Fruit fly (Drosophila melanogaster) whole organism, prepupa: Measurements from ENCODE around the gene CG46434.

Experiments used
- CG10631 ChIP-seq: fragments of 200-800 bp; sonication (Bioruptor generic); optimal IDR thresholded peaks from 2 replicates; lab custom pipeline; 2016; ENCODE audit warnings: missing biosample characterization, missing genetic modification characterization
- CG10669 ChIP-seq: fragments of 200-800 bp; sonication (Bioruptor generic); optimal IDR thresholded peaks from 3 replicates; lab custom pipeline; 2018; ENCODE audit warnings: missing biosample characterization, mild to moderate bottlenecking, missing genetic modification characterization, moderate library complexity
- CG11294 ChIP-seq: fragments of 200-800 bp; sonication (Bioruptor generic); IDR thresholded peaks from 2 replicates; pipeline ENCODE4 v1.3.6; 2022; ENCODE audit warnings: missing biosample characterization, missing genetic modification characterization
- CG11762 ChIP-seq: fragments of 200-800 bp; sonication (Bioruptor generic); optimal IDR thresholded peaks from 3 replicates; lab custom pipeline; 2016; ENCODE audit warnings: missing biosample characterization, missing genetic modification characterization; ENCODE audit not compliant: insufficient read depth
- CG11902 ChIP-seq: fragments of 200-800 bp; sonication (Bioruptor generic); optimal IDR thresholded peaks from 3 replicates; lab custom pipeline; 2016; ENCODE audit warnings: missing biosample characterization, missing genetic modification characterization
- CG15336 ChIP-seq: fragments of 200-800 bp; sonication (Bioruptor generic); IDR thresholded peaks from 2 replicates; pipeline ENCODE4 v1.3.6; 2022; ENCODE audit warnings: missing biosample characterization, missing genetic modification characterization
- CG1621 ChIP-seq: fragments of 200-800 bp; sonication (Bioruptor generic); optimal IDR thresholded peaks from 3 replicates; lab custom pipeline; 2018; ENCODE audit warnings: missing biosample characterization, mild to moderate bottlenecking, missing genetic modification characterization
- CG16779 ChIP-seq: fragments of 200-800 bp; sonication (Bioruptor generic); optimal IDR thresholded peaks from 3 replicates; lab custom pipeline; 2017; ENCODE audit warnings: missing biosample characterization, mild to moderate bottlenecking, missing genetic modification characterization
- CG3032 ChIP-seq: fragments of 200-800 bp; optimal IDR thresholded peaks from 2 replicates; lab custom pipeline; 2019; ENCODE audit warnings: missing biosample characterization, mild to moderate bottlenecking, missing genetic modification characterization, moderate library complexity
- CG32006 ChIP-seq: fragments of 200-800 bp; sonication (Bioruptor generic); optimal IDR thresholded peaks from 3 replicates; lab custom pipeline; 2017; ENCODE audit warnings: missing biosample characterization, mild to moderate bottlenecking, missing genetic modification characterization
- CG34406 ChIP-seq: fragments of 200-800 bp; sonication (Bioruptor generic); optimal IDR thresholded peaks from 3 replicates; lab custom pipeline; 2016; ENCODE audit warnings: missing biosample characterization, missing genetic modification characterization
- CG3919 ChIP-seq: fragments of 200-800 bp; sonication (Bioruptor generic); optimal IDR thresholded peaks from 3 replicates; lab custom pipeline; 2016; ENCODE audit warnings: missing biosample characterization, missing genetic modification characterization
- CG4318 ChIP-seq: fragments of 200-800 bp; sonication (Bioruptor generic); optimal IDR thresholded peaks from 3 replicates; lab custom pipeline; 2017; ENCODE audit warnings: missing biosample characterization, mild to moderate bottlenecking, missing genetic modification characterization
- CG6163 ChIP-seq: fragments of 200-800 bp; sonication (Bioruptor generic); IDR thresholded peaks from 3 replicates; pipeline ENCODE4 v1.3.6; 2022; ENCODE audit warnings: missing biosample characterization, missing genetic modification characterization
- CG6276 ChIP-seq: fragments of 200-800 bp; sonication (Bioruptor generic); optimal IDR thresholded peaks from 2 replicates; lab custom pipeline; 2017; ENCODE audit warnings: missing biosample characterization, mild to moderate bottlenecking, missing genetic modification characterization
- CG6808 ChIP-seq: fragments of 200-800 bp; sonication (Bioruptor generic); optimal IDR thresholded peaks from 3 replicates; lab custom pipeline; 2017; ENCODE audit warnings: missing biosample characterization, missing genetic modification characterization, mild to moderate bottlenecking, moderate library complexity, missing genetic modification reagents
- CG6854 ChIP-seq: fragments of 200-800 bp; sonication (Bioruptor generic); optimal IDR thresholded peaks from 2 replicates; lab custom pipeline; 2017; ENCODE audit warnings: missing biosample characterization, mild to moderate bottlenecking, missing genetic modification characterization
- CG7368 ChIP-seq: fragments of 200-800 bp; sonication (Bioruptor generic); optimal IDR thresholded peaks from 3 replicates; lab custom pipeline; 2016; ENCODE audit warnings: missing biosample characterization, missing genetic modification characterization
- CG8319 ChIP-seq: fragments of 200-800 bp; sonication (Bioruptor generic); optimal IDR thresholded peaks from 3 replicates; lab custom pipeline; 2016; ENCODE audit warnings: missing biosample characterization, missing genetic modification characterization
- CG9139 ChIP-seq: fragments of 200-800 bp; sonication (Bioruptor generic); optimal IDR thresholded peaks from 3 replicates; lab custom pipeline; 2017; ENCODE audit warnings: missing biosample characterization, mild to moderate bottlenecking, missing genetic modification characterization
- Eip78C ChIP-seq: fragments of 200-800 bp; sonication (Bioruptor generic); peaks from one replicate; lab custom pipeline; 2016; ENCODE audit warnings: missing biosample characterization, missing genetic modification characterization
- Eip93F ChIP-seq: fragments of 200-800 bp; sonication (Bioruptor generic); optimal IDR thresholded peaks from 2 replicates; lab custom pipeline; 2016; ENCODE audit warnings: missing biosample characterization, mild to moderate bottlenecking, missing genetic modification characterization
- Ets21C ChIP-seq: fragments of 200-800 bp; sonication (Bioruptor generic); optimal IDR thresholded peaks from 3 replicates; lab custom pipeline; 2016; ENCODE audit warnings: missing biosample characterization, missing genetic modification characterization
- Gug ChIP-seq: fragments of 200-800 bp; sonication (Bioruptor generic); IDR thresholded peaks from 2 replicates; pipeline ENCODE4 v1.3.6; 2022; ENCODE audit warnings: missing biosample characterization, missing genetic modification characterization
- Hr38 ChIP-seq: sonication (Bioruptor generic); optimal IDR thresholded peaks from 2 replicates; lab custom pipeline; 2016; ENCODE audit warnings: missing biosample characterization, missing genetic modification characterization
- Hr39 ChIP-seq: fragments of 200-800 bp; sonication (Bioruptor generic); optimal IDR thresholded peaks from 2 replicates; lab custom pipeline; 2016; ENCODE audit warnings: missing biosample characterization, missing genetic modification characterization
- Hr4 ChIP-seq: fragments of 200-800 bp; sonication (Bioruptor generic); optimal IDR thresholded peaks from 3 replicates; lab custom pipeline; 2016; ENCODE audit warnings: missing biosample characterization, missing genetic modification characterization
- Lpt ChIP-seq: fragments of 200-800 bp; sonication (Bioruptor generic); optimal IDR thresholded peaks from 3 replicates; lab custom pipeline; 2016; ENCODE audit warnings: missing biosample characterization, missing genetic modification characterization
- OdsH ChIP-seq: fragments of 200-800 bp; sonication (Bioruptor generic); optimal IDR thresholded peaks from 3 replicates; lab custom pipeline; 2016; ENCODE audit warnings: missing biosample characterization, missing genetic modification characterization
- Smox ChIP-seq: fragments of 200-800 bp; sonication (Bioruptor generic); optimal IDR thresholded peaks from 3 replicates; lab custom pipeline; 2016; ENCODE audit warnings: missing biosample characterization, missing genetic modification characterization
- Sox102F ChIP-seq: fragments of 200-800 bp; sonication (Bioruptor generic); optimal IDR thresholded peaks from 2 replicates; lab custom pipeline; 2016; ENCODE audit warnings: missing biosample characterization, mild to moderate bottlenecking, missing genetic modification characterization
- achi ChIP-seq: fragments of 200-800 bp; sonication (Bioruptor generic); optimal IDR thresholded peaks from 3 replicates; lab custom pipeline; 2016; ENCODE audit warnings: missing biosample characterization, missing genetic modification characterization
- cyc ChIP-seq: fragments of 200-800 bp; sonication (Bioruptor generic); optimal IDR thresholded peaks from 3 replicates; lab custom pipeline; 2016; ENCODE audit warnings: missing biosample characterization, missing genetic modification characterization
- dac ChIP-seq: fragments of 200-800 bp; sonication (Bioruptor generic); optimal IDR thresholded peaks from 2 replicates; lab custom pipeline; 2017; ENCODE audit warnings: missing biosample characterization, mild to moderate bottlenecking, missing genetic modification characterization
- dsx ChIP-seq: fragments of 200-800 bp; optimal IDR thresholded peaks from 3 replicates; lab custom pipeline; 2019; ENCODE audit warnings: missing biosample characterization, mild to moderate bottlenecking, missing genetic modification characterization, moderate library complexity; ENCODE audit not compliant: poor library complexity, severe bottlenecking
- esn ChIP-seq: fragments of 200-800 bp; sonication (Bioruptor generic); optimal IDR thresholded peaks from 2 replicates; lab custom pipeline; 2016; ENCODE audit warnings: missing biosample characterization, mild to moderate bottlenecking, missing genetic modification characterization, moderate library complexity
- fd85E ChIP-seq: fragments of 200-800 bp; sonication (Bioruptor generic); optimal IDR thresholded peaks from 3 replicates; lab custom pipeline; 2016; ENCODE audit warnings: missing biosample characterization, missing genetic modification characterization
- lz ChIP-seq: fragments of 200-800 bp; sonication (Bioruptor generic); optimal IDR thresholded peaks from 3 replicates; lab custom pipeline; 2016; ENCODE audit warnings: missing biosample characterization, missing genetic modification characterization
- net ChIP-seq: fragments of 200-800 bp; sonication (Bioruptor generic); optimal IDR thresholded peaks from 3 replicates; lab custom pipeline; 2016; ENCODE audit warnings: missing biosample characterization, missing genetic modification characterization
- pdm3 ChIP-seq: fragments of 200-800 bp; sonication (Bioruptor generic); optimal IDR thresholded peaks from 3 replicates; lab custom pipeline; 2016; ENCODE audit warnings: missing biosample characterization, missing genetic modification characterization
- salr ChIP-seq, 2 experiments: fragments of 200-800 bp; sonication (Bioruptor generic); optimal IDR thresholded peaks; 3 replicates each; lab custom pipeline; 2016 to 2018; ENCODE audit warnings: missing biosample characterization in 2 of 2, missing genetic modification characterization in 2 of 2, mild to moderate bottlenecking in 1 of 2
- spab ChIP-seq: fragments of 200-800 bp; sonication (Bioruptor generic); optimal IDR thresholded peaks from 2 replicates; lab custom pipeline; 2017; ENCODE audit warnings: missing biosample characterization, mild to moderate bottlenecking, missing genetic modification characterization, missing genetic modification reagents
- ss ChIP-seq, 2 experiments: fragments of 200-800 bp; sonication (Bioruptor generic); optimal IDR thresholded peaks; 2 replicates in 1 of 2; 3 replicates in 1 of 2; lab custom pipeline; 2017 to 2018; ENCODE audit warnings: mild to moderate bottlenecking in 2 of 2, missing biosample characterization in 2 of 2, missing genetic modification characterization in 2 of 2, moderate library complexity in 1 of 2
- topi ChIP-seq: fragments of 200-800 bp; sonication (Bioruptor generic); optimal IDR thresholded peaks from 3 replicates; lab custom pipeline; 2016; ENCODE audit warnings: missing biosample characterization, missing genetic modification characterization
- vri ChIP-seq: fragments of 200-800 bp; sonication (Bioruptor generic); optimal IDR thresholded peaks from 3 replicates; lab custom pipeline; 2016; ENCODE audit warnings: missing biosample characterization, mild to moderate bottlenecking, missing genetic modification characterization

Gene CG46434

dm6 chr3L:19563014-19563413 is 19.0 kb upstream of the CG46434 start:
- no peak for TF ChIP-seq CG7368 (GFP tag; lab: Kevin White, UChicago)
- TF ChIP-seq lz (GFP tag; lab: Kevin White, UChicago): no peak
- TF ChIP-seq CG6808: no peak
- no peak for TF ChIP-seq Smox
- no peak for TF ChIP-seq CG11294 (GFP tag; lab: Robert Waterston, UW)
- no peak for TF ChIP-seq CG9139 (GFP tag; lab: Kevin White, UChicago)
- no peak for TF ChIP-seq Eip93F
- no peak for TF ChIP-seq topi (GFP tag; lab: Kevin White, UChicago)
- TF ChIP-seq Gug (GFP tag; lab: Robert Waterston, UW): no peak
- TF ChIP-seq ss (GFP tag; optimal IDR thresholded peaks at IDR 0.05; lab: Kevin White, UChicago): no peak

- TF ChIP-seq CG3919 (GFP tag; lab: Kevin White, UChicago): peak; percentile 15
- TF ChIP-seq dsx (GFP tag; lab: Kevin White, UChicago): peak; percentile 17
- TF ChIP-seq CG34406 (GFP tag; lab: Kevin White, UChicago): no peak
- no peak for TF ChIP-seq CG6163 (GFP tag; lab: Robert Waterston, UW)
- no peak for TF ChIP-seq achi (GFP tag; lab: Kevin White, UChicago)
- peak; percentile 33 for TF ChIP-seq Eip78C (GFP tag; lab: Kevin White, UChicago)
- peak in 1 of 2 experiments; percentile 19 for TF ChIP-seq ss (GFP tag; optimal IDR thresholded peaks at IDR 0.05; lab: Kevin White, UChicago)
- TF ChIP-seq CG6854: peak; percentile 49
- TF ChIP-seq CG6808: peak; percentile 16
- peak; percentile 34 for TF ChIP-seq Sox102F (GFP tag; lab: Kevin White, UChicago)
- peak; percentile 30 for TF ChIP-seq vri (GFP tag; lab: Kevin White, UChicago)
Measured at dm6 chr3L:19562146-19562700, 18.2 kb upstream of the CG46434 start.

dm6 chr3L:19561745-19562144 is 17.7 kb upstream of the CG46434 start:
- peak; percentile 86 for TF ChIP-seq CG32006 (GFP tag; lab: Kevin White, UChicago)
- peak; percentile 55 for TF ChIP-seq fd85E (GFP tag; lab: Kevin White, UChicago)
- TF ChIP-seq ss (GFP tag; optimal IDR thresholded peaks at IDR 0.05; lab: Kevin White, UChicago): no peak
- TF ChIP-seq salr (GFP tag; optimal IDR thresholded peaks at IDR 0.05; lab: Kevin White, UChicago): peak in 1 of 2 experiments; percentile 84
- TF ChIP-seq CG11762: peak; percentile 84
- TF ChIP-seq topi (GFP tag; lab: Kevin White, UChicago): peak; percentile 81
- TF ChIP-seq CG3032: peak; percentile 60
- peak; percentile 67 for TF ChIP-seq CG8319 (GFP tag; lab: Kevin White, UChicago)
- peak; percentile 73 for TF ChIP-seq CG7368 (GFP tag; lab: Kevin White, UChicago)
- peak; percentile 30 for TF ChIP-seq CG11902
- TF ChIP-seq spab: peak; percentile 32
- TF ChIP-seq CG9139 (GFP tag; lab: Kevin White, UChicago): no peak
- no peak for TF ChIP-seq CG1621 (tag; lab: Kevin White, UChicago)
- TF ChIP-seq esn (GFP tag; lab: Kevin White, UChicago): peak; percentile 90
- peak; percentile 73 for TF ChIP-seq Lpt (GFP tag; lab: Kevin White, UChicago)
- TF ChIP-seq CG10669 (GFP tag; lab: Kevin White, UChicago): peak; percentile 55
- peak; percentile 87 for TF ChIP-seq CG34406 (GFP tag; lab: Kevin White, UChicago)
- peak; percentile 81 for TF ChIP-seq lz (GFP tag; lab: Kevin White, UChicago)
- peak; percentile 70 for TF ChIP-seq CG10631
- TF ChIP-seq Hr39 (GFP tag; lab: Kevin White, UChicago): peak; percentile 67
- TF ChIP-seq OdsH (GFP tag; lab: Kevin White, UChicago): peak; percentile 87
- peak; percentile 71 for TF ChIP-seq CG16779 (tag; lab: Kevin White, UChicago)
- TF ChIP-seq pdm3 (GFP tag; lab: Kevin White, UChicago): peak; percentile 86
- TF ChIP-seq cyc (GFP tag; lab: Kevin White, UChicago): peak; percentile 42
- TF ChIP-seq CG6276 (GFP tag; lab: Kevin White, UChicago): peak; percentile 94
- peak; percentile 61 for TF ChIP-seq CG11294 (GFP tag; lab: Robert Waterston, UW)
- peak; percentile 69 for TF ChIP-seq Ets21C (GFP tag; lab: Kevin White, UChicago)
- peak; percentile 80 for TF ChIP-seq CG4318 (GFP tag; lab: Kevin White, UChicago)
- no peak for TF ChIP-seq Eip93F
- peak; percentile 88 for TF ChIP-seq net (GFP tag; lab: Kevin White, UChicago)
- TF ChIP-seq Hr4 (GFP tag; lab: Kevin White, UChicago): peak; percentile 88
- TF ChIP-seq Smox: peak; percentile 85
- TF ChIP-seq dac: peak; percentile 16
- TF ChIP-seq achi (GFP tag; lab: Kevin White, UChicago): peak; percentile 84
- peak; percentile 93 for TF ChIP-seq CG15336 (GFP tag; lab: Robert Waterston, UW)
- no peak for TF ChIP-seq CG6854
- TF ChIP-seq Hr38 (GFP tag; lab: Kevin White, UChicago): no peak
